Fruit fly (Drosophila melanogaster): ENCODE measurements around the gene CG43673.
A peak's percentile ranks its signal among the peaks of the same experiment; 100 is the strongest.

CG43673 gene

dm6 chrX:15818608-15819184, 39.8 kb downstream of the CG43673 start (continued):
- TF ChIP-seq CG17385 (GFP tag; optimal IDR thresholded peaks at IDR 0.05) (peak; percentile 13), D19A (tag; optimal IDR thresholded peaks at IDR 0.05) (peak; percentile 39), CG3726 (GFP tag; IDR thresholded peaks at IDR 0.05) (no peak), Vsx1 (GFP tag; optimal IDR thresholded peaks at IDR 0.05) (no peak), CG14441 (GFP tag; IDR thresholded peaks at IDR 0.05) (0 out of 2 replicates have a peak, but pooled peaks have one; percentile 6), pho (GFP tag; optimal IDR thresholded peaks at IDR 0.05) (no peak), Xbp1 (GFP tag; optimal IDR thresholded peaks at IDR 0.05) (peak; percentile 43), Camta (GFP tag; optimal IDR thresholded peaks at IDR 0.05) (peak; percentile 11), CG13123 (GFP tag; optimal IDR thresholded peaks at IDR 0.05) (no peak), Myb (GFP tag; optimal IDR thresholded peaks at IDR 0.05) (no peak), CG10565 (GFP tag; optimal IDR thresholded peaks at IDR 0.05) (no peak), CG9609 (GFP tag; optimal IDR thresholded peaks at IDR 0.05) (peak; percentile 1), seq (GFP tag; IDR thresholded peaks at IDR 0.05) (peak; percentile 56; the same call in 1 of the 2 replicates), Atf-2 (GFP tag; optimal IDR thresholded peaks at IDR 0.05) (no peak), Xrp1 (GFP tag; IDR thresholded peaks at IDR 0.05) (peak; percentile 52), Ets97D (GFP tag; optimal IDR thresholded peaks at IDR 0.05) (no peak), CG8281 (tag; optimal IDR thresholded peaks at IDR 0.05) (no peak), CG15479 (GFP tag; optimal IDR thresholded peaks at IDR 0.05) (no peak), so (GFP tag; IDR thresholded peaks at IDR 0.05) (0 out of 3 replicates have a peak, but pooled peaks have one; percentile 7), Ets65A (GFP tag) (peak; percentile 94), CG2199 (GFP tag; IDR thresholded peaks at IDR 0.05) (peak; percentile 55; the same call in 1 of the 3 replicates), CG7786 (GFP tag; optimal IDR thresholded peaks at IDR 0.05) (peak; percentile 11), jumu (GFP tag; optimal IDR thresholded peaks at IDR 0.05) (peak; percentile 8), crc (GFP tag; optimal IDR thresholded peaks at IDR 0.05) (no peak), CG11695 (GFP tag; IDR thresholded peaks at IDR 0.05) (0 out of 3 replicates have a peak, but pooled peaks have one; percentile 14), Nf-YB (GFP tag; optimal IDR thresholded peaks at IDR 0.05) (no peak), CG10366 (GFP tag; IDR thresholded peaks at IDR 0.05) (0 out of 2 replicates have a peak, but pooled peaks have one; percentile 16), sr (GFP tag; IDR thresholded peaks at IDR 0.05) (no peak), D19B (GFP tag; optimal IDR thresholded peaks at IDR 0.05) (peak; percentile 90), eve (GFP tag; optimal IDR thresholded peaks at IDR 0.05) (peak in 1 of 2 experiments; percentile 36), CG8388 (GFP tag; optimal IDR thresholded peaks at IDR 0.05) (no peak), BEAF-32 (GFP tag; optimal IDR thresholded peaks at IDR 0.05) (no peak), z (GFP tag; IDR thresholded peaks at IDR 0.05) (no peak), Ssrp (tag; optimal IDR thresholded peaks at IDR 0.05) (peak; percentile 1), CG15696 (tag; optimal IDR thresholded peaks at IDR 0.05) (peak; percentile 24), zen2 (GFP tag; IDR thresholded peaks at IDR 0.05; ENCODE audit: partially characterized antibody) (no peak), nom (GFP tag; optimal IDR thresholded peaks at IDR 0.05) (no peak), CG7963 (GFP tag; IDR thresholded peaks at IDR 0.05; ENCODE audit: partially characterized antibody) (no peak), CG6791 (GFP tag; IDR thresholded peaks at IDR 0.05; ENCODE audit: partially characterized antibody) (no peak), Optix (GFP tag; IDR thresholded peaks at IDR 0.05) (no peak), pan (optimal IDR thresholded peaks at IDR 0.05) (peak in 1 of 2 experiments; percentile 50), pan (GFP tag; optimal IDR thresholded peaks at IDR 0.05 in 1 of 2, IDR thresholded peaks at IDR 0.05 in 1 of 2) (peak in 1 of 2 experiments; percentile 14), ap (GFP tag; IDR thresholded peaks at IDR 0.05) (0 out of 2 replicates have a peak, but pooled peaks have one; percentile 21), CG13424 (tag; optimal IDR thresholded peaks at IDR 0.05) (peak; percentile 45), nmo (GFP tag; optimal IDR thresholded peaks at IDR 0.05) (peak; percentile 46), Fer2 (tag; optimal IDR thresholded peaks at IDR 0.05) (no peak), chn (GFP tag; optimal IDR thresholded peaks at IDR 0.05) (peak; percentile 25), dmrt11E (tag; optimal IDR thresholded peaks at IDR 0.05) (peak; percentile 46), ERR (GFP tag; optimal IDR thresholded peaks at IDR 0.05) (no peak), wor (GFP tag; IDR thresholded peaks at IDR 0.05) (no peak)
